Worm (Caenorhabditis elegans) whole organism, young adult: Measurements from ENCODE around the gene F07C3.9.

ENCODE experiments used
- D2030.7 ChIP-seq: fragments of 200-800 bp; sonication (Bioruptor generic); IDR thresholded peaks from 2 replicates; pipeline ENCODE4 v1.3.6; 2022; ENCODE audit warnings: missing genetic modification reagents, missing genetic modification characterization, missing compliant biosample characterization
- F33H1.4 ChIP-seq: fragments of 200-800 bp; sonication (Bioruptor generic); IDR thresholded peaks from 2 replicates; pipeline ENCODE4 v1.3.6; 2022; ENCODE audit warnings: missing genetic modification reagents, missing genetic modification characterization, missing compliant biosample characterization
- F57A8.1 ChIP-seq: fragments of 200-800 bp; sonication (Bioruptor generic); optimal IDR thresholded peaks from 2 replicates; lab custom pipeline; 2018; ENCODE audit warnings: mild to moderate bottlenecking, missing genetic modification characterization, moderate library complexity, missing compliant biosample characterization
- K11D2.4 ChIP-seq: fragments of 200-800 bp; sonication (Bioruptor generic); IDR thresholded peaks from 2 replicates; pipeline ENCODE4 v1.3.6; 2022; ENCODE audit warnings: missing genetic modification reagents, missing genetic modification characterization, missing compliant biosample characterization
- K12H6.12 ChIP-seq: fragments of 200-800 bp; sonication (Bioruptor generic); optimal IDR thresholded peaks from 2 replicates; lab custom pipeline; 2018; ENCODE audit warnings: mild to moderate bottlenecking, missing genetic modification characterization, missing compliant biosample characterization
- Y53F4B.3 ChIP-seq: fragments of 200-800 bp; sonication (Bioruptor generic); IDR thresholded peaks from 2 replicates; pipeline ENCODE4 v1.3.6; 2022; ENCODE audit warnings: missing genetic modification reagents, missing genetic modification characterization, missing compliant biosample characterization
- Y56A3A.18 ChIP-seq: fragments of 200-800 bp; sonication (Bioruptor generic); IDR thresholded peaks from 2 replicates; pipeline ENCODE4 v1.3.6; 2022; ENCODE audit warnings: missing genetic modification reagents, missing genetic modification characterization, missing compliant biosample characterization
- ccch-3 ChIP-seq: fragments of 200-800 bp; sonication (Bioruptor generic); optimal IDR thresholded peaks from 2 replicates; lab custom pipeline; 2018; ENCODE audit warnings: mild to moderate bottlenecking, missing genetic modification characterization, missing compliant biosample characterization
- cebp-2 ChIP-seq: fragments of 200-800 bp; sonication (Bioruptor generic); IDR thresholded peaks from 2 replicates; pipeline ENCODE4 v1.3.6; 2022; ENCODE audit warnings: missing genetic modification characterization, missing compliant biosample characterization
- ceh-79 ChIP-seq: sonication (generic microtip); optimal IDR thresholded peaks from 2 replicates; lab custom pipeline; 2017; ENCODE audit warnings: mild to moderate bottlenecking, missing genetic modification characterization, missing compliant biosample characterization
- efl-1 ChIP-seq: fragments of 150-350 bp; optimal IDR thresholded peaks from 2 replicates; lab custom pipeline; 2014; ENCODE audit warnings: missing biosample characterization, missing genetic modification reagents, missing genetic modification characterization
- egl-18 ChIP-seq: fragments of 200-800 bp; sonication (Bioruptor generic); IDR thresholded peaks from 2 replicates; pipeline ENCODE4 v1.3.6; 2022; ENCODE audit warnings: missing genetic modification reagents, missing genetic modification characterization, missing compliant biosample characterization
- gei-17 ChIP-seq: fragments of 200-800 bp; sonication (Bioruptor generic); optimal IDR thresholded peaks from 2 replicates; lab custom pipeline; 2018; ENCODE audit warnings: mild to moderate bottlenecking, missing genetic modification characterization, missing compliant biosample characterization
- him-1 ChIP-seq: sonication (generic microtip); optimal IDR thresholded peaks from 2 replicates; lab custom pipeline; 2016; ENCODE audit warnings: missing genotype, missing genetic modification reagents, missing genetic modification characterization, missing compliant biosample characterization
- let-526 ChIP-seq: fragments of 200-800 bp; sonication (Bioruptor generic); IDR thresholded peaks from 2 replicates; pipeline ENCODE4 v1.3.6; 2022; ENCODE audit warnings: missing genetic modification reagents, missing genetic modification characterization, missing compliant biosample characterization
- lin-35 ChIP-seq, 3 experiments: fragments of 150-350 bp in 2 of 3; sonication (generic microtip) in 1 of 3; optimal IDR thresholded peaks; 2 replicates each; lab custom pipeline; 2014 to 2018; ENCODE audit warnings: missing biosample characterization in 3 of 3, missing genetic modification characterization in 3 of 3, missing genetic modification reagents in 3 of 3
- lin-40 ChIP-seq: sonication (generic microtip); optimal IDR thresholded peaks from 2 replicates; lab custom pipeline; 2016; ENCODE audit warnings: missing genetic modification characterization, mild to moderate bottlenecking, missing compliant biosample characterization, missing genotype, missing genetic modification reagents
- lsl-1 ChIP-seq: fragments of 200-800 bp; sonication (Bioruptor generic); optimal IDR thresholded peaks from 2 replicates; lab custom pipeline; 2018; ENCODE audit warnings: mild to moderate bottlenecking, missing genetic modification characterization, moderate library complexity, missing compliant biosample characterization
- lsy-27 ChIP-seq: sonication (generic microtip); optimal IDR thresholded peaks from 2 replicates; lab custom pipeline; 2017; ENCODE audit warnings: missing genetic modification characterization, mild to moderate bottlenecking, missing compliant biosample characterization, antibody characterized with exemption, missing genotype, borderline replicate concordance; ENCODE audit not compliant: insufficient read depth
- madf-10 ChIP-seq: sonication (generic microtip); optimal IDR thresholded peaks from 2 replicates; lab custom pipeline; 2016; ENCODE audit warnings: mild to moderate bottlenecking, missing genetic modification characterization, missing compliant biosample characterization
- pbrm-1 ChIP-seq: fragments of 200-800 bp; sonication (Bioruptor generic); IDR thresholded peaks from 2 replicates; pipeline ENCODE4 v1.3.6; 2022; ENCODE audit warnings: missing genetic modification reagents, missing genetic modification characterization, missing compliant biosample characterization
- pha-4 ChIP-seq: fragments of 150-350 bp; sonication (generic microtip); optimal IDR thresholded peaks from 2 replicates; lab custom pipeline; 2014; ENCODE audit warnings: missing biosample characterization, missing genetic modification reagents, missing genetic modification characterization
- rcor-1 ChIP-seq: fragments of 200-800 bp; sonication (Bioruptor generic); IDR thresholded peaks from 2 replicates; pipeline ENCODE4 v1.3.6; 2022; ENCODE audit warnings: missing genetic modification reagents, missing genetic modification characterization, missing compliant biosample characterization
- repo-1 ChIP-seq: sonication (generic microtip); optimal IDR thresholded peaks from 2 replicates; lab custom pipeline; 2017; ENCODE audit warnings: mild to moderate bottlenecking, missing genetic modification characterization, missing compliant biosample characterization
- rpc-1 ChIP-seq, 2 experiments: fragments of 150-350 bp in 1 of 2; sonication (generic microtip) in 1 of 2; optimal IDR thresholded peaks; 2 replicates each; lab custom pipeline; 2014 to 2018; ENCODE audit warnings: missing biosample characterization in 1 of 2, missing genetic modification characterization in 1 of 2, missing genetic modification reagents in 1 of 2, missing genotype in 1 of 2
- sdz-38 ChIP-seq: sonication (generic microtip); optimal IDR thresholded peaks from 2 replicates; lab custom pipeline; 2016; ENCODE audit warnings: missing genotype, missing genetic modification characterization, missing compliant biosample characterization
- snpc-1.3 ChIP-seq: sonication (generic microtip); optimal IDR thresholded peaks from 2 replicates; lab custom pipeline; 2017; ENCODE audit warnings: missing genetic modification characterization, mild to moderate bottlenecking, missing compliant biosample characterization, antibody characterized with exemption, moderate library complexity, missing genotype, missing genetic modification reagents; ENCODE audit not compliant: insufficient read depth
- snpc-4 ChIP-seq, 5 experiments: fragments of 150-350 bp in 1 of 5; sonication (generic microtip) in 4 of 5; optimal IDR thresholded peaks; 2 replicates each; lab custom pipeline; 2014 to 2018; ENCODE audit warnings: missing genetic modification characterization in 5 of 5, missing biosample characterization in 3 of 5, antibody characterized with exemption in 2 of 5, mild to moderate bottlenecking in 2 of 5, missing compliant biosample characterization in 2 of 5, missing genotype in 2 of 5, moderate library complexity in 2 of 5, missing genetic modification reagents in 1 of 5
- tbp1 ChIP-seq: fragments of 200-800 bp; sonication (Bioruptor generic); optimal IDR thresholded peaks from 2 replicates; lab custom pipeline; 2018; ENCODE audit warnings: mild to moderate bottlenecking, missing genetic modification characterization, missing compliant biosample characterization
- xnd-1 ChIP-seq: sonication (generic microtip); optimal IDR thresholded peaks from 2 replicates; lab custom pipeline; 2016; ENCODE audit warnings: missing genotype, missing genetic modification reagents, missing genetic modification characterization, missing compliant biosample characterization
- zim-3 ChIP-seq: sonication (generic microtip); optimal IDR thresholded peaks from 2 replicates; lab custom pipeline; 2017; ENCODE audit warnings: mild to moderate bottlenecking, missing genetic modification characterization, moderate library complexity, missing compliant biosample characterization
- ztf-28 ChIP-seq: fragments of 200-800 bp; sonication (Bioruptor generic); IDR thresholded peaks from 2 replicates; pipeline ENCODE4 v1.3.6; 2022; ENCODE audit warnings: missing genetic modification reagents, missing genetic modification characterization, missing compliant biosample characterization
- ztf-3 ChIP-seq: fragments of 200-800 bp; sonication (Bioruptor generic); optimal IDR thresholded peaks from 2 replicates; lab custom pipeline; 2018; ENCODE audit warnings: mild to moderate bottlenecking, missing genetic modification characterization, missing compliant biosample characterization
- ztf-6 ChIP-seq: fragments of 200-800 bp; sonication (Bioruptor generic); IDR thresholded peaks from 2 replicates; pipeline ENCODE4 v1.3.6; 2022; ENCODE audit warnings: missing genetic modification reagents, missing genetic modification characterization, missing compliant biosample characterization

F07C3.9 gene

DNA sequence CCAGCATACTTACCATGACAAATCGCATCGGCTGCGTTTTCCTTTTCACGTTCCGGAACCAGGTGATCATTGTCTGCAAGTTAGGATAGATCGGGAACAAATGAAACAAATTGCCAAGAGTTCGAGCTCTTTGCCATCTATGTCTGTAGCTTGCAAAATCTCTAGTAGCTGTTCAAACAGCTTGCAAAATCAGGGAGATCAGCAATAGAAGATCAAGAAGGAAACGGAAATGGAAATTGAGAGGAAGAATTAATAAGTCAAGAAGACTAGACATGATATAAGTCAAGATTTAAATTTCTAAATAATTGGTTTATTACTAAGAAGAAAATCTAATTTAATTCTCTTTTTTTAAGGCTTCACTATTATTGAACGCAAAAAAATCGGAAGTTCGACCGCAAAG is 22.1 kb downstream of the F07C3.9 start, which contains the start of gene F07C3.3:
TSS of gene F07C3.3 (minus strand) at position 101 of the 400 bp plus-strand sequence.
- TF ChIP-seq K11D2.4 (GFP tag; lab: Robert Waterston, UW): no peak
- TF ChIP-seq sdz-38 (tag; lab: Kevin White, UChicago): no peak
- TF ChIP-seq ztf-28 (GFP tag; lab: Robert Waterston, UW): no peak
- no peak for TF ChIP-seq efl-1
- TF ChIP-seq lin-40 (tag; lab: Kevin White, UChicago): no peak
- no peak for TF ChIP-seq zim-3 (tag; lab: Kevin White, UChicago)
- TF ChIP-seq ceh-79 (tag; lab: Kevin White, UChicago): no peak
- TF ChIP-seq let-526 (GFP tag; lab: Robert Waterston, UW): no peak
- no peak for TF ChIP-seq pha-4 (tag; lab: Kevin White, UChicago)
- no peak for TF ChIP-seq rcor-1 (GFP tag; lab: Robert Waterston, UW)
- TF ChIP-seq snpc-4 (GFP tag; optimal IDR thresholded peaks at IDR 0.05; lab: Kevin White, UChicago): no peak
- TF ChIP-seq snpc-4 (tag; optimal IDR thresholded peaks at IDR 0.05; lab: Kevin White, UChicago): no peak
- no peak for TF ChIP-seq D2030.7
- TF ChIP-seq K12H6.12: no peak
- TF ChIP-seq Y56A3A.18 (GFP tag; lab: Robert Waterston, UW): no peak
- TF ChIP-seq gei-17: no peak
- TF ChIP-seq Y53F4B.3: no peak
- no peak for TF ChIP-seq pbrm-1 (GFP tag; lab: Robert Waterston, UW)
- TF ChIP-seq, all 124 proteins: peak for 0

DNA sequence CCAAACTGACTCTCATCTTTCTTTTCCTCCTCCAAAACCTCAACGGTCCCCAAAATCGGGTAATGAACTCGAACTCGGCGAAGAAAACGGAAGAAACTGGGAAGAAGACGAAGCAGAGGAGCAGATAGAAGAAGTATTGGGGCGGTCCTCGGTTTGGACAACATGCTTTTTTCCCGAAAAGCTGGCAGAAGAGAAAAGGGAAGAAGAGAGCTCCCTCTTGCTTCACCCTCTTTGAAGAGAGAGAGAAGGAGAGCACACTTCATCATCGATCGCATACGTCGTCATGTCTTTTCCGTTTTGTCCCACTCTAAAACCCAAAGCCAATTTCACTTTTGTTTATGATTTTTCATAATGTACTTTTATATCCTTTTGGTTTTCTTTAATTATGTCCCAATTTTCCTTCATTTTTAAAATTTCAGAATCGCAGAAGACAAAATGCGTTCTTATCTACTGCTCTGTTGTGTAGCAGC is 28.7 kb downstream of the F07C3.9 start, which contains the start of gene F07C3.2:
TSS of gene F07C3.2 (plus strand) at position 420 of the 470 bp plus-strand sequence.
- no peak for TF ChIP-seq lin-35 (GFP tag; optimal IDR thresholded peaks at IDR 0.05; lab: Kevin White, UChicago)

DNA sequence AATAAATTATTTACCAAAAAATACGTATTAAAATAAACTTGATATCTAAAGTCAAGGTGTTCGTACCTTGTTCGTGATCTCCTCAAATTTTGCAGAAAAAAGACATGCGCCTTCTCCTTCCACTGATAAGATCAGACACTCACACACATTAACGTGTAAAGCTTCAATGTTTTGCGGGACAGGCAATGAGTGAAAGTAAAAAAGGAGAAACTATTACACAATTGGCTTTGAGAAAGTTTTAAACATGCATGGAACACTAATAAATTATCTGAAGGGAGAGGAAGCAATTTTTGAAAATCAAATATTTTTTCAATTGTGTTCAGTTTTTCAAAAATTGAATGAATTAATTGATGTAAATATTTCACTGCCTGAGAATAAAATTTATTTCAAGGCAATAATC is 29.5 kb downstream of the F07C3.9 start:
- TF ChIP-seq tbp1 (GFP tag; lab: Kevin White, UChicago) (no peak), lsl-1 (GFP tag; lab: Kevin White, UChicago) (no peak), F33H1.4 (GFP tag; lab: Robert Waterston, UW) (no peak), K11D2.4 (GFP tag; lab: Robert Waterston, UW) (no peak), ztf-6 (GFP tag; lab: Robert Waterston, UW) (no peak), sdz-38 (tag; lab: Kevin White, UChicago) (no peak), him-1 (tag; lab: Kevin White, UChicago) (no peak), xnd-1 (tag; lab: Kevin White, UChicago) (no peak), cebp-2 (GFP tag; lab: Robert Waterston, UW) (no peak), ztf-3 (GFP tag; lab: Kevin White, UChicago) (no peak), snpc-1.3 (tag; lab: Kevin White, UChicago) (no peak), rpc-1 (optimal IDR thresholded peaks at IDR 0.05; lab: Kevin White, UChicago) (no peak), rpc-1 (tag; optimal IDR thresholded peaks at IDR 0.05; lab: Kevin White, UChicago) (no peak)

DNA sequence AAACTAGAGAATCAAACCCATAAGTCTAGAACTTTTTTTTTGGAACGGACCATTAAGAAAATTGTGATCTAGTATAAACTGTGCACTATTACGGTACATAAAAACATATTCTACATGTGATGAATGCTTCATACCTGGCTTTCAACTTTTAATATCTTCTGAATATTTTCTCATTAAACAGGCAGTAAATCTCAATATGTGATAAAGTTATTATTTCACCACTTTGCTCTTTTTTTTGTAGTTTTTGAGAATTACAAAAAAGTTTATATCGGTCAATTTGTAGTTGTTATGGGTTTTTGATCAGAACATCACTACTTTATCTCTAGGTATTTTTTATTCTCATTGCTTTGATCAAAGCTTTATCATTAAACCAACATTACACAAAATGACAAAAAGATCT is 30.1 kb downstream of the F07C3.9 start:
- TF ChIP-seq ccch-3 (GFP tag; lab: Kevin White, UChicago) (no peak), pbrm-1 (GFP tag; lab: Robert Waterston, UW) (no peak), lsy-27 (no peak), madf-10 (no peak), lin-40 (tag; lab: Kevin White, UChicago) (no peak), F57A8.1 (GFP tag; lab: Kevin White, UChicago) (no peak), repo-1 (tag; lab: Kevin White, UChicago) (no peak), egl-18 (GFP tag; lab: Robert Waterston, UW) (no peak)
